Worm (Caenorhabditis elegans): ENCODE measurements around the gene gpcp-1.

DNA sequence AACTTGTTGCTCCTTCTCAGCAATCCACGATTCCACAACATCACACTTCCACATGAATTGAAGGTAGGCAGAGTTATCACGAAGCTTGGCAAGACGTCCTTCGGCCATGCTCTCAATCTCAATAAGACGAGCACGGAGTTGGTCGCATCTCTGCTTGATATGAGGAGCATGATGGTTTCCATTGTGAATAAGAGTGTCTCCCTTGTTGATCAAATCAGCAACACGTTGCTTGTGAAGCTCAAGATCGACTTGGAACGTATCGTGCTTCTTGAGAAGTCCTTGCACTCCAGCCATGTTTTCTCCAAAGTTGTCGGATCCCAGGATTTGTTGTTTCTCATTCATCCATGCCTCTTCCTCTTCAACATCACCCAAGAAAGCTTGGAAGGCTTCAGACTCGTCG lies 9.2 kb upstream of the gpcp-1 start:
- TF ChIP-seq ceh-22 (tag; optimal IDR thresholded peaks at IDR 0.05) = no peak
- no peak for TF ChIP-seq ceh-48 (tag; optimal IDR thresholded peaks at IDR 0.05)
- no peak for TF ChIP-seq tbx-2 (tag; optimal IDR thresholded peaks at IDR 0.05)
- TF ChIP-seq fkh-10 (GFP tag; optimal IDR thresholded peaks at IDR 0.05) = no peak
- no peak for TF ChIP-seq pha-4 (tag; optimal IDR thresholded peaks at IDR 0.05)
- no peak for TF ChIP-seq hlh-6 (tag; optimal IDR thresholded peaks at IDR 0.05)
- no peak for TF ChIP-seq ceh-6 (GFP tag; optimal IDR thresholded peaks at IDR 0.05)
- TF ChIP-seq rnt-1 (tag; optimal IDR thresholded peaks at IDR 0.05) = no peak
- TF ChIP-seq madf-2 (tag; optimal IDR thresholded peaks at IDR 0.05) = no peak
